Worm (Caenorhabditis elegans) whole organism, mixed stage, embryonic: ENCODE measurements around the gene str-56.

Experiments
- M03D4.4 ChIP-seq: sonication (generic microtip); optimal IDR thresholded peaks from 2 replicates; lab custom pipeline; 2017; ENCODE audit warnings: mild to moderate bottlenecking, missing genetic modification characterization, missing compliant biosample characterization
- bed-3 ChIP-seq: fragments of 200-800 bp; sonication (Bioruptor generic); optimal IDR thresholded peaks from 3 replicates; lab custom pipeline; 2018; ENCODE audit warnings: mild to moderate bottlenecking, missing genetic modification characterization, moderate library complexity, missing compliant biosample characterization
- blmp-1 ChIP-seq: fragments of 150-350 bp; optimal IDR thresholded peaks from 2 replicates; lab custom pipeline; 2014; ENCODE audit warnings: missing biosample characterization, missing genetic modification characterization
- ceh-39 ChIP-seq: fragments of 150-350 bp; optimal IDR thresholded peaks from 2 replicates; lab custom pipeline; 2014; ENCODE audit warnings: missing biosample characterization, missing genetic modification characterization
- ceh-43 ChIP-seq: fragments of 200-800 bp; sonication (Bioruptor generic); optimal IDR thresholded peaks from 2 replicates; lab custom pipeline; 2018; ENCODE audit warnings: mild to moderate bottlenecking, missing genetic modification characterization, moderate library complexity, missing compliant biosample characterization
- ceh-83 ChIP-seq: fragments of 200-800 bp; sonication (Bioruptor generic); optimal IDR thresholded peaks from 2 replicates; lab custom pipeline; 2018; ENCODE audit warnings: mild to moderate bottlenecking, missing genetic modification characterization, missing compliant biosample characterization
- ces-1 ChIP-seq: fragments of 150-350 bp; optimal IDR thresholded peaks from 2 replicates; lab custom pipeline; 2014; ENCODE audit warnings: missing biosample characterization, missing genetic modification reagents, missing genetic modification characterization
- cnd-1 ChIP-seq: fragments of 200-800 bp; sonication (Bioruptor generic); optimal IDR thresholded peaks from 2 replicates; lab custom pipeline; 2018; ENCODE audit warnings: mild to moderate bottlenecking, missing genetic modification characterization, missing compliant biosample characterization
- drap-1 ChIP-seq: fragments of 200-800 bp; sonication (Bioruptor generic); optimal IDR thresholded peaks from 3 replicates; lab custom pipeline; 2018; ENCODE audit warnings: mild to moderate bottlenecking, missing genetic modification characterization, missing compliant biosample characterization
- elt-1 ChIP-seq: sonication (generic microtip); optimal IDR thresholded peaks from 2 replicates; lab custom pipeline; 2017; ENCODE audit warnings: missing genetic modification characterization, mild to moderate bottlenecking, missing compliant biosample characterization, antibody characterized with exemption, moderate library complexity, borderline replicate concordance; ENCODE audit not compliant: insufficient read depth
- elt-3 ChIP-seq: fragments of 150-350 bp; optimal IDR thresholded peaks from 2 replicates; lab custom pipeline; 2014; ENCODE audit warnings: missing biosample characterization, missing genetic modification characterization
- flh-1 ChIP-seq: fragments of 200-800 bp; sonication (Bioruptor generic); optimal IDR thresholded peaks from 2 replicates; lab custom pipeline; 2018; ENCODE audit warnings: mild to moderate bottlenecking, missing genetic modification characterization, moderate library complexity, missing compliant biosample characterization
- ham-2 ChIP-seq: fragments of 200-800 bp; sonication (Bioruptor generic); optimal IDR thresholded peaks from 2 replicates; lab custom pipeline; 2018; ENCODE audit warnings: mild to moderate bottlenecking, missing genetic modification characterization, missing compliant biosample characterization
- hlh-1 ChIP-seq: fragments of 150-350 bp; optimal IDR thresholded peaks from 2 replicates; lab custom pipeline; 2014; ENCODE audit warnings: missing biosample characterization, missing genetic modification reagents, missing genetic modification characterization
- lin-13 ChIP-seq: fragments of 150-350 bp; optimal IDR thresholded peaks from 2 replicates; lab custom pipeline; 2014; ENCODE audit warnings: missing biosample characterization, missing genetic modification characterization
- lin-32 ChIP-seq: fragments of 200-800 bp; sonication (Bioruptor generic); optimal IDR thresholded peaks from 2 replicates; lab custom pipeline; 2018; ENCODE audit warnings: mild to moderate bottlenecking, missing genetic modification characterization, missing compliant biosample characterization
- lsy-2 ChIP-seq: fragments of 150-350 bp; optimal IDR thresholded peaks from 2 replicates; lab custom pipeline; 2014; ENCODE audit warnings: missing biosample characterization, missing genetic modification characterization
- mab-5 ChIP-seq: fragments of 150-350 bp; optimal IDR thresholded peaks from 2 replicates; lab custom pipeline; 2014; ENCODE audit warnings: missing biosample characterization, missing genetic modification characterization
- mep-1 ChIP-seq: fragments of 150-350 bp; optimal IDR thresholded peaks from 2 replicates; lab custom pipeline; 2017; ENCODE audit warnings: missing biosample characterization, missing genetic modification reagents, missing genetic modification characterization, inconsistent platforms
- mls-2 ChIP-seq: sonication (generic microtip); optimal IDR thresholded peaks from 2 replicates; lab custom pipeline; 2016; ENCODE audit warnings: mild to moderate bottlenecking, missing genetic modification characterization, moderate library complexity, missing compliant biosample characterization
- nhr-12 ChIP-seq: fragments of 150-350 bp; optimal IDR thresholded peaks from 2 replicates; lab custom pipeline; 2014; ENCODE audit warnings: missing biosample characterization, missing genetic modification characterization
- nhr-2 ChIP-seq: fragments of 150-350 bp; optimal IDR thresholded peaks from 2 replicates; lab custom pipeline; 2014; ENCODE audit warnings: missing biosample characterization, missing genetic modification characterization
- nhr-237 ChIP-seq: fragments of 150-350 bp; optimal IDR thresholded peaks from 2 replicates; lab custom pipeline; 2014; ENCODE audit warnings: missing biosample characterization, missing genetic modification characterization
- nhr-28 ChIP-seq: fragments of 150-350 bp; optimal IDR thresholded peaks from 2 replicates; lab custom pipeline; 2014; ENCODE audit warnings: missing biosample characterization, missing genetic modification characterization
- nhr-76 ChIP-seq: sonication (generic microtip); optimal IDR thresholded peaks from 2 replicates; lab custom pipeline; 2017; ENCODE audit warnings: missing biosample characterization, missing genetic modification characterization
- pha-4 ChIP-seq: fragments of 150-350 bp; optimal IDR thresholded peaks from 2 replicates; lab custom pipeline; 2018; ENCODE audit warnings: missing biosample characterization, missing genetic modification reagents, missing genetic modification characterization
- sem-2 ChIP-seq: fragments of 200-800 bp; sonication (Bioruptor generic); optimal IDR thresholded peaks from 2 replicates; lab custom pipeline; 2018; ENCODE audit warnings: mild to moderate bottlenecking, missing genetic modification characterization, missing compliant biosample characterization
- snpc-4 ChIP-seq: fragments of 150-350 bp; optimal IDR thresholded peaks from 2 replicates; lab custom pipeline; 2014; ENCODE audit warnings: missing biosample characterization, missing genetic modification characterization
- sptf-1 ChIP-seq: sonication (generic microtip); optimal IDR thresholded peaks from 2 replicates; lab custom pipeline; 2017; ENCODE audit warnings: mild to moderate bottlenecking, missing genetic modification characterization, moderate library complexity, missing compliant biosample characterization
- tbx-8 ChIP-seq: fragments of 200-800 bp; sonication (Bioruptor generic); optimal IDR thresholded peaks from 2 replicates; lab custom pipeline; 2018; ENCODE audit warnings: mild to moderate bottlenecking, missing genetic modification characterization, moderate library complexity, missing compliant biosample characterization
- unc-120 ChIP-seq: sonication (generic microtip); optimal IDR thresholded peaks from 2 replicates; lab custom pipeline; 2017; ENCODE audit warnings: missing genetic modification characterization, missing compliant biosample characterization; ENCODE audit not compliant: poor library complexity, severe bottlenecking
- unc-39 ChIP-seq: fragments of 150-350 bp; optimal IDR thresholded peaks from 2 replicates; lab custom pipeline; 2014; ENCODE audit warnings: missing biosample characterization, missing genetic modification characterization
- unc-62 ChIP-seq: fragments of 150-350 bp; optimal IDR thresholded peaks from 2 replicates; lab custom pipeline; 2014; ENCODE audit warnings: missing biosample characterization, missing genetic modification reagents, missing genetic modification characterization
- zip-8 ChIP-seq: fragments of 150-350 bp; optimal IDR thresholded peaks from 2 replicates; lab custom pipeline; 2014; ENCODE audit warnings: missing biosample characterization, missing genetic modification characterization
- ztf-11 ChIP-seq: fragments of 150-350 bp; optimal IDR thresholded peaks from 2 replicates; lab custom pipeline; 2014; ENCODE audit warnings: missing biosample characterization, missing genetic modification characterization

The str-56 gene

DNA sequence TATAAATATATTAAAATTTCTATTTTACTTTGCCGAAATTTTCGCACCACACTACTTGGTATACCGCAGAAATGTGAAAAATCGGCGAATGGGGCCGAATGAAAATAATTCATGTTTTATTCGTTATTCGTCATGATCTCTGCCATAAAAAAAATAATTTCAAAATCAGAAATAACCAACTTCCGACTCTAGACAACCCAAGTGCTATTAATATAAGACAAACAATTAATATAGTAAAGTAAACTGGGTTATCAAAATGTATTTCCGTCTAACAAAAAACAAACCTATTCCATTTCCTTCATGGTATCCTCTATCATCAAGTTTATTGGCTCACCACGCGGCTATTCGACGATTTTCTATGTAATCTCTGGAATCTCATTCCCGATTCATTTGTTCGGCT is 6.5 kb upstream of the str-56 start, which contains the start of gene srh-293:
srh-293 (plus strand) TSS at position 301 of the 400 bp plus-strand sequence.
- no peak for TF ChIP-seq nhr-76 (tag; lab: Kevin White, UChicago)
- TF ChIP-seq nhr-28 (tag; lab: Kevin White, UChicago) = no peak
- no peak for TF ChIP-seq ceh-83 (GFP tag; lab: Kevin White, UChicago)
- TF ChIP-seq tbx-8 (GFP tag; lab: Kevin White, UChicago) = no peak
- TF ChIP-seq flh-1 (GFP tag; lab: Kevin White, UChicago) = no peak
- TF ChIP-seq ceh-43 = no peak
- no peak for TF ChIP-seq ces-1 (GFP tag; lab: Kevin White, UChicago)
- no peak for TF ChIP-seq zip-8 (tag; lab: Kevin White, UChicago)
- TF ChIP-seq ceh-39 = no peak
- TF ChIP-seq snpc-4 = no peak

DNA sequence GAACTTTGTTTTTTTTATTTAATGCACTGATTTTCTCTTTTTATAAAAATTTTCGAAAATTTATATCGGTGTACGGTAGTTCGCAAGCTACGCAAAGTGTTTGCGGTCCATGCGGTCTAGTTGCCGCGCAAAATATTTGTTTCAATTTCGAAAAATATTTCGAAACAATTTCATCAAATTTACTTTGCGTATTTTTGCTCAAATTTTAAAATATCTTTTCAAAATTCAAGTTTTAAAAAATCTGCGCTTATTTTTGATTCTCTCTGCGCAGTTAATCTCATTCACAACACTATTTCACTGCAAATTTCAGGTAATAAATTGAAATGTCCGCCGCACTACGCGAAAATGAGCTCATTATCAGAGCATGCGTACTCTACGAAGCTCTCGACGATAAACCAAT is 5.0 kb upstream of the str-56 start, which contains the start of gene fbxa-197:
fbxa-197 (plus strand) TSS at position 301 of the 400 bp plus-strand sequence.
- TF ChIP-seq unc-120 (tag; lab: Kevin White, UChicago) (no peak), cnd-1 (tag; lab: Kevin White, UChicago) (no peak), nhr-76 (tag; lab: Kevin White, UChicago) (no peak), ceh-83 (GFP tag; lab: Kevin White, UChicago) (no peak), M03D4.4 (tag; lab: Kevin White, UChicago) (no peak)

DNA sequence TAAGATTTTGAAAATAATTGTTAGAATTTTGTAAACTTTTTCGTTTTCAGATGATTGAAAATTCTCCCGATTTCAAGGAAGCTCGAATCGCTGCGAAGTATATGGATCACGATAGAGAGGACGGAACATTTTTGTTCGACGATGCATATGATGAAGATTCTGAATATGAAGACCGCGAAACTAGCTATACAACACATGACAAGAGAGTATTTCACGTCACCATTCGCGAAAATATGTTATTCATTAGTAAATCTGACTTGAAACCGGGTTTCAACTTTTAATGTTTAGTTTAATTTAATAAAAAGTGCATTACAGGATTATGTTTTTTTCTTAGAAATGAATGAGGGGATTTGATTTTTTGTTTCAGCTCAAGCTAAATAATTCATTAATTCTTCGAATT is 2.0 kb upstream of the str-56 start, which contains the start of gene str-57:
str-57 (plus strand) TSS at position 301 of the 400 bp plus-strand sequence.
- TF ChIP-seq pha-4 (no peak), nhr-237 (no peak), drap-1 (GFP tag; lab: Kevin White, UChicago) (no peak), hlh-1 (tag; lab: Kevin White, UChicago) (no peak), sptf-1 (tag; lab: Kevin White, UChicago) (no peak), bed-3 (GFP tag; lab: Kevin White, UChicago) (no peak), elt-3 (no peak), cnd-1 (tag; lab: Kevin White, UChicago) (no peak), ztf-11 (no peak), snpc-4 (no peak), flh-1 (GFP tag; lab: Kevin White, UChicago) (no peak), nhr-76 (tag; lab: Kevin White, UChicago) (no peak), elt-1 (tag; lab: Kevin White, UChicago) (no peak), lin-32 (GFP tag; lab: Kevin White, UChicago) (no peak), M03D4.4 (tag; lab: Kevin White, UChicago) (no peak), lin-13 (no peak), nhr-2 (no peak), ham-2 (GFP tag; lab: Kevin White, UChicago) (no peak), ceh-43 (no peak), ceh-83 (GFP tag; lab: Kevin White, UChicago) (no peak)

DNA sequence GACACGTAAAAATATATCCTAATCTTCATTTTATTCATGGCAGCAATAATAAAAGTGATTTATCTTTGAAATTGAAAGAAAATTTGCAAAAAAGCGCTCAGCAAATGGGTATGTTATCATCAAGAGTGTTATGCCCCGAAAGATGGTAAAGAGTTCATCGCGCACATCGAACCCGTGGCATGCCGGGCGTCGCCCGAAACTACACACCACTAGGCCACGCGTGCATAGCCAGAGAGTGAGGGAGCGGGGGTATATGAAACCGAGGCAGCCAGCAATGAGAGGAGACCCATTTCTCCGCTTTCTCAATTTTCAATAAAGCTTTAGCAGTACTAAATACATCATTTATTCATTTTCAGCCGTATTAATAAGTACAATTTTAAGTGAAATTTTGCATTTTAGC is 1.4 kb downstream of the str-56 start:
- TF ChIP-seq nhr-28 (tag; lab: Kevin White, UChicago) = peak; percentile 92
- TF ChIP-seq sem-2 (GFP tag; lab: Kevin White, UChicago) = peak; percentile 97
- TF ChIP-seq mab-5 (tag; lab: Kevin White, UChicago) = no peak
- no peak for TF ChIP-seq ces-1 (GFP tag; lab: Kevin White, UChicago)
- TF ChIP-seq hlh-1 (tag; lab: Kevin White, UChicago) = peak; percentile 24
- TF ChIP-seq sptf-1 (tag; lab: Kevin White, UChicago) = peak; percentile 99
- peak; percentile 52 for TF ChIP-seq lsy-2 (tag; lab: Kevin White, UChicago)
- peak; percentile 82 for TF ChIP-seq ztf-11
- TF ChIP-seq elt-3 = no peak
- TF ChIP-seq lin-32 (GFP tag; lab: Kevin White, UChicago) = peak; percentile 99
- TF ChIP-seq nhr-2 = no peak
- TF ChIP-seq lin-13 = peak; percentile 85
- peak; percentile 71 for TF ChIP-seq mep-1 (tag; lab: Kevin White, UChicago)
- TF ChIP-seq drap-1 (GFP tag; lab: Kevin White, UChicago) = peak; percentile 100
- TF ChIP-seq nhr-237 = peak; percentile 63
- TF ChIP-seq mls-2 = peak; percentile 100
- TF ChIP-seq nhr-76 (tag; lab: Kevin White, UChicago) = peak; percentile 68
- peak; percentile 44 for TF ChIP-seq elt-1 (tag; lab: Kevin White, UChicago)
- peak; percentile 84 for TF ChIP-seq unc-39
- peak; percentile 99 for TF ChIP-seq cnd-1 (tag; lab: Kevin White, UChicago)
- TF ChIP-seq snpc-4 = no peak
- peak; percentile 18 for TF ChIP-seq ceh-39
- peak; percentile 98 for TF ChIP-seq bed-3 (GFP tag; lab: Kevin White, UChicago)
- TF ChIP-seq M03D4.4 (tag; lab: Kevin White, UChicago) = peak; percentile 99
- TF ChIP-seq zip-8 (tag; lab: Kevin White, UChicago) = peak; percentile 3
- peak; percentile 99 for TF ChIP-seq unc-120 (tag; lab: Kevin White, UChicago)
- no peak for TF ChIP-seq blmp-1 (tag; lab: Kevin White, UChicago)
- TF ChIP-seq unc-62 (GFP tag; lab: Kevin White, UChicago) = peak; percentile 85
- peak; percentile 73 for TF ChIP-seq pha-4
- TF ChIP-seq tbx-8 (GFP tag; lab: Kevin White, UChicago) = peak; percentile 99
- peak; percentile 71 for TF ChIP-seq nhr-12 (tag; lab: Kevin White, UChicago)
- peak; percentile 98 for TF ChIP-seq flh-1 (GFP tag; lab: Kevin White, UChicago)
- TF ChIP-seq ceh-43 = peak; percentile 98
- peak; percentile 99 for TF ChIP-seq ham-2 (GFP tag; lab: Kevin White, UChicago)
- peak; percentile 100 for TF ChIP-seq ceh-83 (GFP tag; lab: Kevin White, UChicago)
